Fruit fly (Drosophila melanogaster): ENCODE results near the gene CG12320.

DNA sequence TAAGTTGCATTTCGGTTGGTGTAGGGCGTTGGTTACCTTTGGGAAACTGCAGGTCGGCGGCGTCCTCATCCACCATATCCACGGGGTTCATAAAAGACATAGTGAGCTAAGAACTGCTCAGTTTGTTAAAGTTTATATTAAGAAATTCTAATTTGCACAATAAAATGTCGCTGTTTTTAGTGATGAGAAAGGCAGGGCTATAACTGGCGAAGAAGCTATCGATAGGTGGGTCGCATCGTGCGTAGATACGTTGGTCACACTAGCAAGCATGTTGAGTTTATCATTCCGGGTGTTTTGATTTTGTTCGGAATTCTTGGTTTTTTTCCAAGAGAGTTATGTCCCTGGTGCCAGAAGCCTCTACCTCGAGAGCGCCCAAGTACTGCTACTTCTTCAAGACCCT lies 2.7 kb upstream of the CG12320 start, which contains the start of the genes Ada2a, Polr2D, Tgs1 and moi:
- TF ChIP-seq fd59A (GFP tag; optimal IDR thresholded peaks at IDR 0.05): no peak
- no peak for TF ChIP-seq CG16779 (tag; optimal IDR thresholded peaks at IDR 0.05)
- no peak for TF ChIP-seq CG11294 (GFP tag; IDR thresholded peaks at IDR 0.05)
- TF ChIP-seq CG6808 (GFP tag; optimal IDR thresholded peaks at IDR 0.05): no peak
- no peak for TF ChIP-seq Ets21C (GFP tag; optimal IDR thresholded peaks at IDR 0.05)

Data from whole organism, prepupa.